Worm (Caenorhabditis elegans): ENCODE data around the gene wbp-2.

ce11 chrII:9314733-9315132 lies 14.8 kb upstream of the wbp-2 start:
- TF ChIP-seq unc-86 (tag; optimal IDR thresholded peaks at IDR 0.05) (no peak), zag-1 (tag; optimal IDR thresholded peaks at IDR 0.05) (no peak), nhr-237 (tag; optimal IDR thresholded peaks at IDR 0.05) (no peak), sptf-1 (tag; optimal IDR thresholded peaks at IDR 0.05) (no peak), nhr-12 (tag; optimal IDR thresholded peaks at IDR 0.05) (no peak), mep-1 (tag; optimal IDR thresholded peaks at IDR 0.05) (no peak), ces-1 (GFP tag; optimal IDR thresholded peaks at IDR 0.05) (no peak), elt-3 (tag; optimal IDR thresholded peaks at IDR 0.05) (no peak)
